Worm (Caenorhabditis elegans): Measurements from ENCODE around the gene Y57E12AL.2.

The Y57E12AL.2 gene

ce11 chrV:7087340-7087739, 29.4 kb downstream of the Y57E12AL.2 start:
- no peak for TF ChIP-seq fkh-8 (tag; optimal IDR thresholded peaks at IDR 0.05)
- no peak for TF ChIP-seq hpl-2 (GFP tag; optimal IDR thresholded peaks at IDR 0.05)
- TF ChIP-seq nhr-28 (tag; optimal IDR thresholded peaks at IDR 0.05): no peak
- no peak for TF ChIP-seq xbp-1 (tag; optimal IDR thresholded peaks at IDR 0.05)
- no peak for TF ChIP-seq ceh-82 (tag; optimal IDR thresholded peaks at IDR 0.05)
- TF ChIP-seq nhr-20 (tag; optimal IDR thresholded peaks at IDR 0.05): no peak
- TF ChIP-seq egl-27 (tag; optimal IDR thresholded peaks at IDR 0.05): no peak
- no peak for TF ChIP-seq C16A3.4 (tag; optimal IDR thresholded peaks at IDR 0.05)
- TF ChIP-seq fos-1 (tag; optimal IDR thresholded peaks at IDR 0.05): no peak
- no peak for TF ChIP-seq lir-3 (tag; optimal IDR thresholded peaks at IDR 0.05; ENCODE audit: poor library complexity)
- TF ChIP-seq rnt-1 (tag; optimal IDR thresholded peaks at IDR 0.05): no peak
- TF ChIP-seq lin-13 (GFP tag; optimal IDR thresholded peaks at IDR 0.05): no peak
- TF ChIP-seq fkh-10 (GFP tag; optimal IDR thresholded peaks at IDR 0.05): no peak
- no peak for TF ChIP-seq ama-1 (optimal IDR thresholded peaks at IDR 0.05)
- TF ChIP-seq sup-37 (GFP tag; optimal IDR thresholded peaks at IDR 0.05): no peak
- TF ChIP-seq tlp-1 (tag; optimal IDR thresholded peaks at IDR 0.05): no peak
- no peak for TF ChIP-seq ztf-4 (tag; optimal IDR thresholded peaks at IDR 0.05)
- no peak for TF ChIP-seq unc-130 (tag; optimal IDR thresholded peaks at IDR 0.05)
- TF ChIP-seq nhr-11 (tag; optimal IDR thresholded peaks at IDR 0.05): no peak
- TF ChIP-seq lin-35 (GFP tag; optimal IDR thresholded peaks at IDR 0.05): no peak

DNA sequence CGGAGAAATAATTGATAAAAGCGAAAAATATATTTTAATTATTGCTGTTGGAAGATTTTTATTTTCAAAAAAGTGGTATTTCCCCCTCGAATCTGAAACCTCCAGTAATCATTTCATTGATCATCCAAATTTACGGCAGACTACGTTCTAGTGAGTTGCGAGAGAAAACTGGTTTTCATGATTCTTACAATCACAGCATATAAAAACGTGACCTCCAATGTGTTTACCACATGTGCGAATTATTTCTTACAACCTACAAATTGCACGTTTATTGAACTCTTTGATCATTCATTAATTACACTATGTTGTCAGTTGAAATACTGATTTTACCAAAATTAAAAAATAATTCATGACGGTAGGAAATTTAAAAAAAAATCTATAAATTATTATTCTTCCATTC, 31.3 kb downstream of the Y57E12AL.2 start:
- TF ChIP-seq grh-1 (GFP tag; IDR thresholded peaks at IDR 0.05): peak; percentile 91
- peak; percentile 70 for TF ChIP-seq blmp-1 (tag; optimal IDR thresholded peaks at IDR 0.05)
- peak in 1 of 2 experiments; percentile 72 for TF ChIP-seq mdl-1 (tag; optimal IDR thresholded peaks at IDR 0.05)
- no peak for TF ChIP-seq ama-1 (optimal IDR thresholded peaks at IDR 0.05)
- TF ChIP-seq tbx-2 (tag; optimal IDR thresholded peaks at IDR 0.05): peak; percentile 67
- peak; percentile 5 for TF ChIP-seq irx-1 (tag; optimal IDR thresholded peaks at IDR 0.05)
- TF ChIP-seq nhr-85 (tag): peak; percentile 97
- peak in 1 of 2 experiments; percentile 81 for TF ChIP-seq lin-35 (GFP tag; optimal IDR thresholded peaks at IDR 0.05)
- TF ChIP-seq unc-130 (tag; optimal IDR thresholded peaks at IDR 0.05): peak; percentile 16
- TF ChIP-seq snu-23 (GFP tag; optimal IDR thresholded peaks at IDR 0.05): peak; percentile 73
- peak; percentile 42 for TF ChIP-seq C16A3.4 (tag; optimal IDR thresholded peaks at IDR 0.05)
- peak; percentile 77 for TF ChIP-seq nhr-71 (tag; optimal IDR thresholded peaks at IDR 0.05)
- TF ChIP-seq sptf-1 (tag; optimal IDR thresholded peaks at IDR 0.05): no peak
- TF ChIP-seq nhr-47 (tag; optimal IDR thresholded peaks at IDR 0.05): peak; percentile 27
- TF ChIP-seq ztf-4 (tag; optimal IDR thresholded peaks at IDR 0.05): no peak
- TF ChIP-seq lin-14 (GFP tag; optimal IDR thresholded peaks at IDR 0.05): peak; percentile 80
- peak; percentile 36 to 53 for TF ChIP-seq lsy-2 (tag; optimal IDR thresholded peaks at IDR 0.05)
- peak; percentile 65 for TF ChIP-seq nhr-90 (tag; optimal IDR thresholded peaks at IDR 0.05; ENCODE audit: poor library complexity)
- TF ChIP-seq hlh-4 (tag; optimal IDR thresholded peaks at IDR 0.05): no peak
- peak; percentile 61 for TF ChIP-seq vab-15 (tag; optimal IDR thresholded peaks at IDR 0.05)
- peak; percentile 71 for TF ChIP-seq nhr-19 (GFP tag; conservative IDR thresholded peaks at IDR 0.05)
- TF ChIP-seq nhr-77 (tag; optimal IDR thresholded peaks at IDR 0.05): no peak
- TF ChIP-seq skn-1 (tag; optimal IDR thresholded peaks at IDR 0.05): no peak
- peak in 3 of 6 experiments; percentile 64 to 94 (median 75) for TF ChIP-seq elt-3 (tag; optimal IDR thresholded peaks at IDR 0.05)
- no peak for TF ChIP-seq ceh-63 (GFP tag; optimal IDR thresholded peaks at IDR 0.05)
- no peak for TF ChIP-seq ceh-88 (GFP tag; IDR thresholded peaks at IDR 0.05)
- TF ChIP-seq pag-3 (tag; optimal IDR thresholded peaks at IDR 0.05; ENCODE audit: borderline replicate concordance, insufficient read depth): no peak
- no peak for TF ChIP-seq elt-2 (tag; optimal IDR thresholded peaks at IDR 0.05)
- peak in 1 of 3 experiments; percentile 24 for TF ChIP-seq dpl-1 (GFP tag; optimal IDR thresholded peaks at IDR 0.05)
- TF ChIP-seq lir-3 (tag; optimal IDR thresholded peaks at IDR 0.05; ENCODE audit: poor library complexity): peak; percentile 44
- TF ChIP-seq nhr-20 (tag; optimal IDR thresholded peaks at IDR 0.05): peak; percentile 100
- peak in 1 of 2 experiments; percentile 40 for TF ChIP-seq efl-1 (optimal IDR thresholded peaks at IDR 0.05)
- peak; percentile 10 to 94 for TF ChIP-seq efl-1 (GFP tag; optimal IDR thresholded peaks at IDR 0.05 in 1 of 2)
- TF ChIP-seq fos-1 (tag; optimal IDR thresholded peaks at IDR 0.05): no peak

Measured in whole organism, L1 larva.